Worm (Caenorhabditis elegans): ENCODE measurements around the gene npp-26.

DNA sequence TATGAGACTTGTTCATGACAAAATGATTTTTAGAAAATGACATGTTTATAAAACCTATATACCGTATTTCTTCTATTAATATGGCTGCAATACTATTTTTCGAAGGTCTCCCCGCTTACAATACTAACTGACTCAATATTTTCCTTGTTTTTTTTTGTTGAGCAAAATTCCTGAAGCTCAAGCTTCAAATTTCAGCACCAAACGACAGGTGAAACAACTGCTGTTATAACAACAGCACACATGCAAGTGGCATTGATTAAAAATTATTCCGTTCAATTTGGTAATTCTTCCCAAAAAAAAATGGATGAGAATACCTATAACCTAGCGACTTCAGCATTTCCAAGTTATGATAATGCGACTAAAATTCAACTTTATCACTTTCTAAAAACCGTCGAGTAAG lies 49.7 kb downstream of the npp-26 start, which contains the start of gene srw-94:
- TF ChIP-seq F44E2.7 (GFP tag; IDR thresholded peaks at IDR 0.05) (no peak), fkh-10 (GFP tag; optimal IDR thresholded peaks at IDR 0.05) (no peak), dpl-1 (GFP tag; optimal IDR thresholded peaks at IDR 0.05) (no peak), nhr-42 (GFP tag; IDR thresholded peaks at IDR 0.05) (no peak), nhr-6 (tag; optimal IDR thresholded peaks at IDR 0.05) (no peak), mep-1 (tag; optimal IDR thresholded peaks at IDR 0.05) (no peak), lin-29 (GFP tag; IDR thresholded peaks at IDR 0.05) (no peak), lin-39 (tag; optimal IDR thresholded peaks at IDR 0.05) (no peak), mdl-1 (tag; optimal IDR thresholded peaks at IDR 0.05) (no peak), nhr-237 (tag; optimal IDR thresholded peaks at IDR 0.05) (no peak), ztf-11 (tag; optimal IDR thresholded peaks at IDR 0.05) (no peak), tra-1 (GFP tag; IDR thresholded peaks at IDR 0.05) (no peak), daf-12 (tag; optimal IDR thresholded peaks at IDR 0.05) (no peak)
